Worm (Caenorhabditis elegans) whole organism, L1 larva: Measurements from ENCODE around the gene clec-60.

Source experiments
- ama-1 ChIP-seq: fragments of 150-350 bp; optimal IDR thresholded peaks from 2 replicates; lab custom pipeline; 2014
- ceh-8 ChIP-seq: fragments of 200-800 bp; sonication (Bioruptor generic); optimal IDR thresholded peaks from 2 replicates; lab custom pipeline; 2018; ENCODE audit warnings: mild to moderate bottlenecking, missing genetic modification characterization, moderate library complexity, missing compliant biosample characterization
- ceh-82 ChIP-seq, 3 experiments: fragments of 150-350 bp in 1 of 3; sonication (generic microtip) in 2 of 3; optimal IDR thresholded peaks; 2 replicates each; lab custom pipeline; 2014 to 2017; ENCODE audit warnings: missing biosample characterization in 3 of 3, missing genetic modification characterization in 3 of 3
- elt-2 ChIP-seq: sonication (generic microtip); optimal IDR thresholded peaks from 2 replicates; lab custom pipeline; 2016; ENCODE audit warnings: missing genetic modification characterization, mild to moderate bottlenecking, inconsistent platforms, missing compliant biosample characterization, missing genetic modification reagents
- elt-3 ChIP-seq, 6 experiments: fragments of 150-350 bp in 1 of 6; sonication (generic microtip); optimal IDR thresholded peaks; 2 replicates each; lab custom pipeline; 2017 to 2018; ENCODE audit warnings: missing biosample characterization in 6 of 6, missing genetic modification characterization in 6 of 6, inconsistent platforms in 1 of 6
- grh-1 ChIP-seq: fragments of 200-800 bp; sonication (Bioruptor generic); IDR thresholded peaks from 2 replicates; pipeline ENCODE4 v1.3.6; 2022; ENCODE audit warnings: missing genetic modification reagents, missing genetic modification characterization, missing compliant biosample characterization
- lin-15B ChIP-seq: fragments of 150-350 bp; sonication (generic microtip); optimal IDR thresholded peaks from 3 replicates; lab custom pipeline; 2014; ENCODE audit warnings: missing biosample characterization, missing genetic modification characterization
- lin-39 ChIP-seq: fragments of 150-350 bp; optimal IDR thresholded peaks from 2 replicates; lab custom pipeline; 2014; ENCODE audit warnings: missing biosample characterization, missing genetic modification reagents, missing genetic modification characterization
- nhr-237 ChIP-seq: fragments of 150-350 bp; optimal IDR thresholded peaks from 2 replicates; lab custom pipeline; 2014; ENCODE audit warnings: missing biosample characterization, missing genetic modification characterization
- pqm-1 ChIP-seq: sonication (generic microtip); optimal IDR thresholded peaks from 3 replicates; lab custom pipeline; 2017; ENCODE audit warnings: missing biosample characterization, missing genetic modification characterization
- skn-1 ChIP-seq: fragments of 150-350 bp; optimal IDR thresholded peaks from 2 replicates; lab custom pipeline; 2014; ENCODE audit warnings: missing biosample characterization, missing genetic modification characterization
- tlp-1 ChIP-seq: fragments of 150-350 bp; optimal IDR thresholded peaks from 2 replicates; lab custom pipeline; 2014; ENCODE audit warnings: missing biosample characterization, missing genetic modification characterization
- ztf-11 ChIP-seq, 2 experiments: sonication (generic microtip); optimal IDR thresholded peaks; 2 replicates each; lab custom pipeline; 2016 to 2017; ENCODE audit warnings: missing genetic modification characterization in 2 of 2, missing biosample characterization in 1 of 2, missing compliant biosample characterization in 1 of 2

ce11 chrII:10452620-10453019 lies 29.1 kb downstream of the clec-60 start, which contains the start of gene ZK673.4:
- TF ChIP-seq skn-1 (no peak), lin-39 (tag; lab: Kevin White, UChicago) (no peak), nhr-237 (no peak), lin-15B (no peak), ama-1 (lab: Kevin White, UChicago) (no peak), ceh-8 (GFP tag; lab: Kevin White, UChicago) (no peak), tlp-1 (tag; lab: Kevin White, UChicago) (no peak), elt-2 (tag; lab: Kevin White, UChicago) (no peak), ceh-82 (tag; optimal IDR thresholded peaks at IDR 0.05; lab: Kevin White, UChicago) (no peak), elt-3 (tag; optimal IDR thresholded peaks at IDR 0.05; lab: Kevin White, UChicago) (no peak), ztf-11 (tag; optimal IDR thresholded peaks at IDR 0.05; lab: Kevin White, UChicago) (no peak), grh-1 (GFP tag; lab: Robert Waterston, UW) (no peak), pqm-1 (tag; lab: Kevin White, UChicago) (no peak)
